Worm (Caenorhabditis elegans): ENCODE data around the gene ZK455.5.

DNA sequence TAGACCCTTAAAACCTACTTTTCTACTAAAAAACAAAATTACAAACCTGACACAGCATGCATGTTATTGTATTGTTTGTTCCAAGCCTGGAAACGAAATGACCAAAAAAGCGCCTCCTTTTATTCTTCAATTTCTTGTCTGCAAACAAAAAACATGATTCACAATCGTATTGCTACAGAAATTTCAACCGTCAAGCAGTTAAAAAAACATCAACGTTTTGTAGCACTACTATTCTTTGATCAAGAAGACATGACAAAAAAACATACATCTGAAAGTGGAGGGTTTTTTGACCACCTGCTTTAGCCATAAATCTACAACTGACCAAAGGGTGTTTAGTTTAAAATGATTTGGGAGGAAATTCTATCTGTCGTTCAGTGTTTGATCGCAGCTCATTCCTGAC lies 45.6 kb downstream of the ZK455.5 start, which contains the start of gene F38B2.6:
- TF ChIP-seq him-1 (tag; optimal IDR thresholded peaks at IDR 0.05) (no peak), W03F9.2 (tag; optimal IDR thresholded peaks at IDR 0.05) (no peak)
